Worm (Caenorhabditis elegans) whole organism, L2 larva: Measurements from ENCODE around the gene ssp-34.

Experiments used
- C34F6.9 ChIP-seq: fragments of 150-350 bp; optimal IDR thresholded peaks from 2 replicates; lab custom pipeline; 2014; ENCODE audit warnings: missing biosample characterization, missing genetic modification characterization
- ZK546.5 ChIP-seq: sonication (generic microtip); optimal IDR thresholded peaks from 2 replicates; lab custom pipeline; 2017; ENCODE audit warnings: missing biosample characterization, missing genetic modification characterization
- alr-1 ChIP-seq: fragments of 150-350 bp; optimal IDR thresholded peaks from 2 replicates; lab custom pipeline; 2014; ENCODE audit warnings: missing biosample characterization, missing genetic modification characterization
- blmp-1 ChIP-seq: sonication (generic microtip); optimal IDR thresholded peaks from 2 replicates; lab custom pipeline; 2017; ENCODE audit warnings: missing genetic modification characterization, mild to moderate bottlenecking, missing compliant biosample characterization, antibody characterized with exemption, moderate library complexity; ENCODE audit not compliant: insufficient read depth
- ceh-16 ChIP-seq: fragments of 150-350 bp; optimal IDR thresholded peaks from 2 replicates; lab custom pipeline; 2014; ENCODE audit warnings: missing biosample characterization, missing genetic modification characterization
- ceh-82 ChIP-seq: fragments of 150-350 bp; optimal IDR thresholded peaks from 2 replicates; lab custom pipeline; 2014; ENCODE audit warnings: missing biosample characterization, missing genetic modification characterization
- crh-2 ChIP-seq: sonication (generic microtip); optimal IDR thresholded peaks from 2 replicates; lab custom pipeline; 2017; ENCODE audit warnings: missing biosample characterization, missing genetic modification characterization
- dmd-4 ChIP-seq: sonication (generic microtip); optimal IDR thresholded peaks from 2 replicates; lab custom pipeline; 2017; ENCODE audit warnings: missing biosample characterization, missing genetic modification characterization
- elt-3 ChIP-seq: sonication (generic microtip); optimal IDR thresholded peaks from 2 replicates; lab custom pipeline; 2017; ENCODE audit warnings: missing biosample characterization, missing genetic modification characterization
- fos-1 ChIP-seq: fragments of 150-350 bp; optimal IDR thresholded peaks from 2 replicates; lab custom pipeline; 2014; ENCODE audit warnings: missing biosample characterization, missing genetic modification characterization
- gmeb-1 ChIP-seq: fragments of 150-350 bp; optimal IDR thresholded peaks from 2 replicates; lab custom pipeline; 2014; ENCODE audit warnings: missing biosample characterization, missing genetic modification characterization
- lin-11 ChIP-seq: fragments of 150-350 bp; sonication (generic microtip); optimal IDR thresholded peaks from 2 replicates; lab custom pipeline; 2014; ENCODE audit warnings: missing biosample characterization, missing genetic modification characterization, inconsistent platforms, mixed read lengths
- lin-13 ChIP-seq: fragments of 150-350 bp; optimal IDR thresholded peaks from 2 replicates; lab custom pipeline; 2014; ENCODE audit warnings: missing biosample characterization, missing genetic modification reagents, missing genetic modification characterization
- lin-39 ChIP-seq: fragments of 150-350 bp; optimal IDR thresholded peaks from 2 replicates; lab custom pipeline; 2014; ENCODE audit warnings: missing biosample characterization, missing genetic modification reagents, missing genetic modification characterization
- lsy-2 ChIP-seq, 2 experiments: fragments of 150-350 bp in 1 of 2; sonication (generic microtip) in 1 of 2; optimal IDR thresholded peaks; 2 replicates each; lab custom pipeline; 2014 to 2017; ENCODE audit warnings: missing biosample characterization in 2 of 2, missing genetic modification characterization in 2 of 2
- mab-5 ChIP-seq: fragments of 150-350 bp; optimal IDR thresholded peaks from 2 replicates; lab custom pipeline; 2014; ENCODE audit warnings: missing biosample characterization, missing genetic modification characterization
- mbf-1 ChIP-seq: sonication (generic microtip); optimal IDR thresholded peaks from 2 replicates; lab custom pipeline; 2017; ENCODE audit warnings: missing biosample characterization, missing genetic modification characterization
- mdl-1 ChIP-seq, 2 experiments: fragments of 150-350 bp in 1 of 2; sonication (generic microtip) in 1 of 2; optimal IDR thresholded peaks; 2 replicates each; lab custom pipeline; 2017; ENCODE audit warnings: missing biosample characterization in 2 of 2, missing genetic modification characterization in 2 of 2
- nhr-10 ChIP-seq: sonication (generic microtip); optimal IDR thresholded peaks from 2 replicates; lab custom pipeline; 2017; ENCODE audit warnings: missing biosample characterization, missing genetic modification characterization
- nhr-129 ChIP-seq: fragments of 150-350 bp; optimal IDR thresholded peaks from 2 replicates; lab custom pipeline; 2014; ENCODE audit warnings: missing biosample characterization, missing genetic modification characterization
- nhr-21 ChIP-seq: fragments of 150-350 bp; optimal IDR thresholded peaks from 2 replicates; lab custom pipeline; 2014; ENCODE audit warnings: missing biosample characterization, missing genetic modification characterization
- nhr-237 ChIP-seq: fragments of 150-350 bp; optimal IDR thresholded peaks from 2 replicates; lab custom pipeline; 2014; ENCODE audit warnings: missing biosample characterization, missing genetic modification characterization
- nhr-25 ChIP-seq: fragments of 150-350 bp; sonication (generic microtip); optimal IDR thresholded peaks from 3 replicates; lab custom pipeline; 2014; ENCODE audit warnings: missing biosample characterization, missing genetic modification characterization
- nhr-6 ChIP-seq: fragments of 150-350 bp; optimal IDR thresholded peaks from 2 replicates; lab custom pipeline; 2014; ENCODE audit warnings: missing biosample characterization, missing genetic modification characterization
- peb-1 ChIP-seq: fragments of 150-350 bp; optimal IDR thresholded peaks from 2 replicates; lab custom pipeline; 2014; ENCODE audit warnings: missing biosample characterization, missing genetic modification characterization
- sem-4 ChIP-seq: fragments of 150-350 bp; optimal IDR thresholded peaks from 2 replicates; lab custom pipeline; 2014; ENCODE audit warnings: missing biosample characterization, missing genetic modification reagents, missing genetic modification characterization
- sma-3 ChIP-seq: sonication (generic microtip); optimal IDR thresholded peaks from 2 replicates; lab custom pipeline; 2016; ENCODE audit warnings: missing genetic modification reagents, missing genetic modification characterization, missing compliant biosample characterization
- sma-9 ChIP-seq, 2 experiments: fragments of 150-350 bp in 1 of 2; sonication (generic microtip) in 1 of 2; optimal IDR thresholded peaks; 2 replicates each; lab custom pipeline; 2014 to 2016; ENCODE audit warnings: missing genetic modification characterization in 2 of 2, mild to moderate bottlenecking in 1 of 2, missing biosample characterization in 1 of 2, missing compliant biosample characterization in 1 of 2, missing genetic modification reagents in 1 of 2, moderate library complexity in 1 of 2
- snpc-4 ChIP-seq: fragments of 150-350 bp; optimal IDR thresholded peaks from 2 replicates; lab custom pipeline; 2014; ENCODE audit warnings: missing biosample characterization, missing genetic modification characterization
- unc-39 ChIP-seq: fragments of 150-350 bp; optimal IDR thresholded peaks from 2 replicates; lab custom pipeline; 2014; ENCODE audit warnings: missing biosample characterization, missing genetic modification characterization
- unc-55 ChIP-seq: fragments of 150-350 bp; sonication (generic microtip); optimal IDR thresholded peaks from 3 replicates; lab custom pipeline; 2014; ENCODE audit warnings: missing biosample characterization, missing genetic modification reagents, missing genetic modification characterization
- unc-62 ChIP-seq: fragments of 150-350 bp; optimal IDR thresholded peaks from 2 replicates; lab custom pipeline; 2014; ENCODE audit warnings: missing biosample characterization, missing genetic modification reagents, missing genetic modification characterization
- zag-1 ChIP-seq: fragments of 150-350 bp; optimal IDR thresholded peaks from 2 replicates; lab custom pipeline; 2014; ENCODE audit warnings: missing biosample characterization, missing genetic modification characterization
- ztf-1 ChIP-seq: fragments of 200-800 bp; sonication (Bioruptor generic); conservative IDR thresholded peaks from 2 replicates; pipeline ENCODE4 v1.3.6; 2022; ENCODE audit warnings: missing genetic modification characterization, missing compliant biosample characterization
- ztf-11 ChIP-seq: sonication (generic microtip); optimal IDR thresholded peaks from 2 replicates; lab custom pipeline; 2017; ENCODE audit warnings: missing biosample characterization, missing genetic modification characterization
- ztf-4 ChIP-seq: fragments of 150-350 bp; optimal IDR thresholded peaks from 2 replicates; lab custom pipeline; 2014; ENCODE audit warnings: missing biosample characterization, missing genetic modification characterization

The ssp-34 gene

ce11 chrIV:10745332-10745731, 6.9 kb upstream of the ssp-34 start:
- no peak for TF ChIP-seq dmd-4 (tag; lab: Kevin White, UChicago)
- no peak for TF ChIP-seq crh-2
- no peak for TF ChIP-seq elt-3 (tag; lab: Kevin White, UChicago)
- TF ChIP-seq nhr-129 (tag; lab: Kevin White, UChicago), result no peak
- no peak for TF ChIP-seq nhr-10 (tag; lab: Kevin White, UChicago)
- TF ChIP-seq zag-1 (tag; lab: Kevin White, UChicago), result no peak
- no peak for TF ChIP-seq lin-13 (GFP tag; lab: Kevin White, UChicago)
- TF ChIP-seq peb-1, result no peak
- TF ChIP-seq sma-3 (GFP tag; lab: Kevin White, UChicago), result no peak
- TF ChIP-seq nhr-25, result no peak
- no peak for TF ChIP-seq ceh-82 (tag; lab: Kevin White, UChicago)
- TF ChIP-seq unc-39 (tag; lab: Kevin White, UChicago), result no peak
- TF ChIP-seq ceh-16 (tag; lab: Kevin White, UChicago), result no peak
- TF ChIP-seq mbf-1 (tag; lab: Kevin White, UChicago), result no peak
- no peak for TF ChIP-seq nhr-21 (tag; lab: Kevin White, UChicago)
- TF ChIP-seq, all 48 proteins: peak for 0

- TF ChIP-seq unc-39 (tag; lab: Kevin White, UChicago) (no peak), dmd-4 (tag; lab: Kevin White, UChicago) (no peak), zag-1 (tag; lab: Kevin White, UChicago) (no peak)
- TF ChIP-seq, all 48 proteins: peak for 0
These were observed 6.1 kb upstream of the ssp-34 start, which contains the start of gene T25B9.3 for ce11 chrIV:10744475-10744874. TSS of gene T25B9.3 (plus strand) at chrIV:10744775.

DNA sequence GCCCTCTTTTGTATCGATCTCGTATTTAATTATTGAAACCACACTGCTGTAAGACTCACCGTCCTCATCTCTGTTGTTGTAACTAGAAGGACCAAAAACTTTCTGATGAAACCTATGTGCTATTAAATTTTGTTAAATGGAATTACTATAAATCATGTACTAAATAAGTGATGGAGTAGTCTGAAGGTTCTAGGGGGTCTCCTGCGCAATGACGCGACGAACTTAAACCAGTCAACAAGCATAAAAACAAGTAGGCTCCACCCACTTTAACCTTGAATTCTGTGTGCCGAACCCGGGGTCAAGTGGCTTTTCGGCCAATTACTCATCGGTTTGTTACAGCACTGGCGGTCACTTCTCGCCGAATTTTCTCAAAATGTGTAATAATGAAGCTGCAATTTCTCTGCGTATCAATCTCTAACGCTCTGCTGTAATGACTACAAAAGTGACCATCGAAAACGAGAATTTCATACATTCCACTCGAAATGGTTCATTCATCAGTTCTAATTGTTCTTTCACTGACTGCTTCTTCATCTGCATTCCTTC, 1.3 kb downstream of the ssp-34 start, which contains the start of gene grl-21:
grl-21 (plus strand) TSS at position 464 of the 543 bp plus-strand sequence.
- TF ChIP-seq nhr-25, result peak; percentile 76
- TF ChIP-seq dmd-4 (tag; lab: Kevin White, UChicago), result no peak

DNA sequence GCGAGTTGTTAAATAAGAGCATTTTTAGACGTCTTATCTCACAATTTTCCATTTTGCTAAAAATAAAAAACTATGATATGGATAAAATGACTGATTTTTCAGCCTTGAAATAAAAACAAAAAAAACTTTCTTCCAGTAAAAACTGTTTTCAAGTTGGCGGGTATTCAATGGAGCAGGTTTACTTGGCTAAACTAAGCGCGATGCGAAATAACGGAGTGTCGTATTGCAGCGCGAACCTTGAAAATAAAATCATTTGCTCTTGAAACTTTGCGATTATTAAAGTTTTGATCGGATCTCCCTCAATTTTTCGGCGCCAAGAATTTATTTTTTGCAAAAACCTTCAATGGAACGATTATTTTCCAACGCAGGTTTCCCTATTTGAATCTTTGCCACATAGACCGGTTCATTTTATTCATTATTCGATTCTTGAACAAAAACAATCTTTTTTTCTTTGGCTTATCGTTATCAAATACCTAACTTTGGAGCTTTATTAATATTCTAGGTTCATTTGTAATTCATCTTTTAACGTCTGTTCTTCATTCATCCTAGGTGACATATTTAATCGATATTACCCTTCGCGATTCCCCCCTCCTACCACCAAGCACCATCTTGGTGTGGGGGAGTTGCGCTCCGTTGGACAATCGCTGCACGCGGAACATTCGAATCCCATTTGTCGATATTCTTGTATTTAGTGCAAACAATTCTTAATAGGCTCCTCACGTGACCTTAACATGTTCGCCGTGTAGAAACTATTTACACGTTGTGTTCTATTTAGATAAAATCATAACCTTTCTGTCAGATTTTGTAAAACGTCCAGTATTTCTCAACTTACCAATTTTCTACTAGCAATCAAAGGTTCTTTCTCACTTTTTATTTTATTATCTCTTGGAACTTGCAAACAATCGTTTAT, 3.6 kb downstream of the ssp-34 start, which contains the start of the genes orc-5 and cyb-1:
orc-5 (minus strand) TSS at position 62 of the 910 bp plus-strand sequence.
cyb-1 (plus strand) TSS at position 690 of the 910 bp plus-strand sequence.
- TF ChIP-seq unc-62 (GFP tag; lab: Kevin White, UChicago) (no peak), sem-4 (tag; lab: Kevin White, UChicago) (peak; percentile 25), ztf-11 (tag; lab: Kevin White, UChicago) (no peak), ZK546.5 (tag; lab: Kevin White, UChicago) (no peak), nhr-6 (tag; lab: Kevin White, UChicago) (peak; percentile 72), dmd-4 (tag; lab: Kevin White, UChicago) (no peak), elt-3 (tag; lab: Kevin White, UChicago) (no peak), mbf-1 (tag; lab: Kevin White, UChicago) (no peak), mab-5 (tag; lab: Kevin White, UChicago) (peak; percentile 59), mdl-1 (tag; optimal IDR thresholded peaks at IDR 0.05; lab: Kevin White, UChicago) (peak in 1 of 2 experiments; percentile 19), unc-55 (peak; percentile 93), gmeb-1 (peak; percentile 98), snpc-4 (peak; percentile 31), nhr-21 (tag; lab: Kevin White, UChicago) (peak; percentile 33), ztf-4 (tag; lab: Kevin White, UChicago) (peak; percentile 42), crh-2 (peak; percentile 88), zag-1 (tag; lab: Kevin White, UChicago) (no peak), lin-39 (tag; lab: Kevin White, UChicago) (no peak), lin-13 (GFP tag; lab: Kevin White, UChicago) (no peak), sma-3 (GFP tag; lab: Kevin White, UChicago) (peak; percentile 42), fos-1 (tag; lab: Kevin White, UChicago) (peak; percentile 5), nhr-25 (peak; percentile 67), peb-1 (no peak), blmp-1 (tag; lab: Kevin White, UChicago) (peak; percentile 9), C34F6.9 (tag; lab: Kevin White, UChicago) (peak; percentile 77), nhr-237 (tag; lab: Kevin White, UChicago) (no peak), lsy-2 (tag; optimal IDR thresholded peaks at IDR 0.05; lab: Kevin White, UChicago) (peak in 1 of 2 experiments; percentile 89), lin-11 (tag; lab: Kevin White, UChicago) (peak; percentile 59), ztf-1 (GFP tag; lab: Robert Waterston, UW) (no peak), sma-9 (GFP tag; optimal IDR thresholded peaks at IDR 0.05; lab: Kevin White, UChicago) (peak; percentile 78), sma-9 (tag; optimal IDR thresholded peaks at IDR 0.05; lab: Kevin White, UChicago) (no peak), ceh-82 (tag; lab: Kevin White, UChicago) (peak; percentile 14), nhr-129 (tag; lab: Kevin White, UChicago) (peak; percentile 81), alr-1 (tag; lab: Kevin White, UChicago) (no peak)
- TF ChIP-seq, all 48 proteins: peak for 20
